Fruit fly (Drosophila melanogaster): ENCODE data around the gene Ret.

Gene Ret

DNA sequence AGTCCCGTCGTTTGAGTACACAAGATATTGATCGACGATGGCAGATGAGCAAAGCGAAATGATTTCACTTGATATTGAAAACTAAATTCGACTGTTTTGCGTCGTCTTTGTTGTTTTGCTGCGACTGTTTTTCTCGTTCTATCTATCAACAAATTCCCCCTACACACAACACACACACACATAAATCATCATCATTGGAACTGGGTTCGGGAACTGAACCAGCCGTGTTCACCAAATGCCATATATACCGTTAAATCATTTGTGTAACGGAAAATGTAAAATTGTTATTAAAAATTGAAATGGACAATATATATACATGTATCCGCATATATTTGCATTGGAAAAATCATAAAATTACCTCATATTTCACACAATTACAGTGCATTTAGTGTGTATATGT lies 21.8 kb upstream of the Ret start, which contains the start of gene Atg18b:
Gene Atg18b (minus strand): TSS at position 177 of the 400 bp plus-strand sequence.
- TF ChIP-seq CTCF (optimal IDR thresholded peaks at IDR 0.05) (no peak), CG8478 (optimal IDR thresholded peaks at IDR 0.05) (no peak)

dm6 chr2L:21219640-21220085 lies 21.1 kb upstream of the Ret start:
- no peak for TF ChIP-seq CTCF (optimal IDR thresholded peaks at IDR 0.05)
- TF ChIP-seq CG8478 (optimal IDR thresholded peaks at IDR 0.05): no peak

dm6 chr2L:21218912-21219246 lies 20.3 kb upstream of the Ret start:
- no peak for TF ChIP-seq CG8478 (optimal IDR thresholded peaks at IDR 0.05)
- TF ChIP-seq CTCF (optimal IDR thresholded peaks at IDR 0.05): no peak

DNA sequence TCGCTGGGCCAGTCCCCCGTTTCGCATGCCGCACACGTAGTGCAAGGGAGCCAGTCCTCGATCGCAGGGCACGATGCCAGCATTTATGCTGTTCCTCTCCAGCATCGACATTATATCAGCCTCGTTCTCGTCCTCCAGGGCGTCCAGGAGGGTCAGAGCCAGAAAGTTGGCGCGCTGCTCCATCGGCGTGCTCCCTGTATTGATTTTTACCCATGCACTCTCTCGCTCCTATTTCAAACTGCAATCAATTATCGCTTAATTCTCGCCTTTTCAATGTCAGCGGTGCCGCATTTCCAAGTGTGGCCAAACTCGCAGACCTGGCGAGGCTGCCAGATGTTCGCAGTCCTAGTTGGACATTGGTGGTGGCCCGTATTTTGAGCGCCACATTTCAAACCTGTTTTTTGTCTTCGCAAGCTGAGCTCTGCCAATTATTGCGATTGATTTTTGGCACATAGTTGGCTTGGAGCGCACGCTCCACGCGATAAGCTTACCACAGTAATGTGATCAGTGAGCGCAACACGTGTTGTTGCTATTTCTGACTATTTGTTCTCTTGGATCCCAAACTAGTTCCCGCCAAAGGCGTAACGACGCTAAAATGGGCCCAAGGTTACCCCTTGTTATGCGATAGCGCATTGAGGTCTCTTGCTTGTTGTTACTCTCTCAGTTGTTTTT lies 19.8 kb upstream of the Ret start, which contains the start of gene CG8679:
Gene CG8679 (minus strand): TSS at position 305 of the 672 bp plus-strand sequence.
- TF ChIP-seq CTCF (optimal IDR thresholded peaks at IDR 0.05): peak; percentile 37 to 57
- no peak for TF ChIP-seq CG8478 (optimal IDR thresholded peaks at IDR 0.05)

dm6 chr2L:21214961-21215362 lies 16.4 kb upstream of the Ret start:
- no peak for TF ChIP-seq CG8478 (optimal IDR thresholded peaks at IDR 0.05)
- TF ChIP-seq CTCF (optimal IDR thresholded peaks at IDR 0.05): no peak

- TF ChIP-seq CG8478 (optimal IDR thresholded peaks at IDR 0.05): no peak
- TF ChIP-seq CTCF (optimal IDR thresholded peaks at IDR 0.05): no peak
Measured at dm6 chr2L:21206193-21206592, 7.6 kb upstream of the Ret start, which contains the start of gene clumsy. TSS of gene clumsy (plus strand) at chr2L:21206493.

dm6 chr2L:21202702-21203101 lies 4.1 kb upstream of the Ret start, which contains the start of gene CG31988:
TSS of gene CG31988 (minus strand) at chr2L:21202802.
- TF ChIP-seq CTCF (optimal IDR thresholded peaks at IDR 0.05): no peak
- TF ChIP-seq CG8478 (optimal IDR thresholded peaks at IDR 0.05): no peak

DNA sequence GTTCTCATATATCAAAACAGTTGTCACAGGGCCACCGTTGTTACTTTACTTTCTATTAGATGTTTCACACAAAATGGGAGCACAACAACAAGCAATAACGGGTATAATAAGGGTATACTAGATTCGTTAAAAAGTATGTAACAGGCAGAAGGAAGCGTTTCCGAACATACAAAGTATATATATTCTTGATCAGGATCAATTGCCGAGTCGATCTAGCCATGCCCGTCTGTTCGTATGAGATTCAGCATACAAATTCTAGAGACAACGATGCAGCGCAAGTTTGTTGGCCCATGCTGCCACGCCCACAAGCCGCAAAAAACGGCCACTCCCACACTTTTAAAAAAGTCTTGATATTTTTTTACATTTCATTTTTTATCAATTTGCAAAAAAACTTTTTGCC lies 1.7 kb upstream of the Ret start, which contains the start of gene CG31624:
Gene CG31624 (minus strand): TSS at position 101 of the 400 bp plus-strand sequence.
- TF ChIP-seq CTCF (optimal IDR thresholded peaks at IDR 0.05): no peak
- no peak for TF ChIP-seq CG8478 (optimal IDR thresholded peaks at IDR 0.05)

dm6 chr2L:21197178-21197577 lies 1.4 kb downstream of the Ret start:
- TF ChIP-seq CTCF (optimal IDR thresholded peaks at IDR 0.05): no peak
- no peak for TF ChIP-seq CG8478 (optimal IDR thresholded peaks at IDR 0.05)

DNA sequence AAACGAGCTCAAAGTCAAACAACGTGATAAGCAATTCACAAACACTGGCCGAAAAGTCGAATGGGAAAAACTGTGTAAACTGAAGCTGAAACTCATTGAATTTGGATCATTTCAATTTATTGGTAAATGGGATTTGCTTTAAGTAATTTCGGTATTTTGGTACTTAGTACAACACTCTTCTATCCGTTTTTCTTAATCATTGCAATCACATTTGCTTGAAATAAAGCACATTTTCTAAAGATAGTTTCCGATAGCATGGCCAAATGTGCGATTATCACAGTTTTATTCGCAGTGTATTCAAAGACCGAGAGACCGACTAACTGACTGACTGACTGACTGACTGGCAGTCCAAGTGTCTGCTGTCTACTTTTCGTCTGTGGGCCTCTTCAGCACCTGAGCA lies 2.1 kb downstream of the Ret start:
- TF ChIP-seq CG8478 (optimal IDR thresholded peaks at IDR 0.05): no peak
- TF ChIP-seq CTCF (optimal IDR thresholded peaks at IDR 0.05): no peak

DNA sequence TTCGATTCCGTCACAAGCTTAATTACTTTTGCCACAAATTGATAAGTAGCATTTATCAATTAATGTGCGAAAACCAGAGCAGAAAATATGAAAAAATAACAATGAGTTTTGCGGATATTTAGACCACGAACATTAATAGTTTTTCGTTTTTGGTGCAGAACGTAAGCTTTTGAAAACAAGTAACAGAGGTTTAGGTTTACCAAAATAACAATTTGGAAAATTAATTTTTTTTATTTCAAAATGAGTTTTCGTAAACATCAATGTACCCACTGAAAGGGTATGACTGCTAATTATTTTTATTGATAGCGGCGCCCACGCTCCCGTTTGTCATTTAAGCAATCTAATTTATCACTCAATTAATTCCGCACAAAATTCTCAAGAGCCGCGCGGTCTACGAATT lies 3.2 kb downstream of the Ret start:
- TF ChIP-seq CG8478 (optimal IDR thresholded peaks at IDR 0.05): no peak

- no peak for TF ChIP-seq CG8478 (optimal IDR thresholded peaks at IDR 0.05)
- TF ChIP-seq CTCF (optimal IDR thresholded peaks at IDR 0.05): no peak
Measured at dm6 chr2L:21189273-21189781, 9.2 kb downstream of the Ret start.

DNA sequence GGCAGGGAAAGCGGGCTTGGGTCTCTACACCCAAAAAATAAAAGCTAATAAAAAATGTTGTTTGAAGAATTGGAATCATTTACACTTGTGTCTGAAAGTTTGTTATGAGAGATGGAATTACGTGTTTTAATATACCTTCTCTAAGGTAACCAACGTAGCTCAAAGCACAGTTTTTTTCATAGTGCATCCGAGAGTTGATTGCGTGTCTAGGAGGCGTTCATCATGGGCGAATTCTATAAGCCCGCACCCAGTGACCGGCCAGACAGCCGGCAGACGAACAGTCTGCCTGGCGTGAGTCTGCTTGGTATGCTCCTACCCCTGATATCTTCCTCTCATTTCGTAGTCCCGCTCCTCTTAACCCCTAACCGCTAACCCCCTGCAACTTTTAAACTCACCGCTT lies 10.8 kb downstream of the Ret start:
- TF ChIP-seq CTCF (optimal IDR thresholded peaks at IDR 0.05) (no peak), CG8478 (optimal IDR thresholded peaks at IDR 0.05) (no peak)

- no peak for TF ChIP-seq CTCF (optimal IDR thresholded peaks at IDR 0.05)
- no peak for TF ChIP-seq CG8478 (optimal IDR thresholded peaks at IDR 0.05)
Measured at dm6 chr2L:21179615-21180031, 18.9 kb downstream of the Ret start, which contains the start of the genes bur and Mcm10. TSS of gene bur (minus strand) at chr2L:21179683. TSS of gene Mcm10 (plus strand) at chr2L:21179933.

DNA sequence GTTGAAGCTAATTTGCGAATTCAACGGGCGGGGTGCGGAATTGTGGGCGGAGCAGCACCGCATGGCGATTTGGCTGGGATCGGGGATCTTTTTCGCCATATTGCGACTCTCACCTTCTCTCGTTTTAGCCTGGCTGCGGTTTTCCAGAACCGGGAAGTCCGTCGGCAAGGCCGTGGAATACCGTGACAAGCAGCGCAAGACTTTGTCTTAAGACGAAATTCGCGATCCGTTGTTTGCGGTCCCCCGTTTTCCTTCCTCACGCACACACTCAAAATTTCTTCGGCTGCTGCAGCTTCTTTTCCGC lies 19.4 kb downstream of the Ret start:
- no peak for TF ChIP-seq CTCF (optimal IDR thresholded peaks at IDR 0.05)
- TF ChIP-seq CG8478 (optimal IDR thresholded peaks at IDR 0.05): no peak

DNA sequence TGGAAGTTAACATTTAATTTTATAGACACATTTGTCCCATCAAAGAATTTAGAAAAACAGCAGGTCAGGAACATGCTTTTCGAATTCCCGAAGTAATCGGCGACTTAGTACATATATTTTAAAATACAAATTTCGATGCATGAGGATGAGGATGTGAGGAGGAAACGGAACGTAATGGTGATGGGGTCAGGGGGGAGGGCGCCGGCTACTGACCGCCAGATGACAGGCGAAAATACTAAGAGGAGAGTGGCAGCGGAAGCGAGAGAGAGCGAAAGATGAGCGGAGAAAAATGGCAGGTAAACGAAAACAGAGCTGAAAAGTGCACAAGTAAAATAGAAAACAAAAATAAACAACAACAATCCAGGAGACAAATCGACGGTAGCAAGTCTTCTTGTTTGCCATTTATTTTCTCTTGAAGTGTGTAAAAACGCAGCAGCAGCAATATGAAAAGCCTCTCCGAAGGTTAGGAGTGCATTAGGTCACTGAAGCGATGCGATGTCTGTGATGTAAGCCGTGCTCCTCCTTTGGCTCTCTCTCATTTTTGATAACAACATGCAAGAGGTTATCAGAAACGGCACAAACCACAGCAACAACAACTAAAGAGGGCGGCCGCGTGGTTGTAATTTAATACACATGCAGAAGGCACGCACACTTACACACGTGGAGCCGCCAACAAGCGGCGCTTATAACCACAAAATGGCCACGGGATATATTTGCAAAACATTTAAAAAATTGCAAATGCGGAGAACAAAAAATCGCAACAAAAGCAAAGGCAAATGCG lies 19.9 kb downstream of the Ret start:
- TF ChIP-seq CTCF (optimal IDR thresholded peaks at IDR 0.05) (no peak), CG8478 (optimal IDR thresholded peaks at IDR 0.05) (no peak)

All from S2 (cell line).